Fruit fly (Drosophila melanogaster) whole organism, embryonic: ENCODE results near the gene CG11843.

Experiments used
- ATbp ChIP-seq: fragments of 200-800 bp; sonication (Bioruptor generic); optimal IDR thresholded peaks from 2 replicates; lab custom pipeline; 2017; ENCODE audit warnings: missing biosample characterization, mild to moderate bottlenecking, missing genetic modification characterization, missing genetic modification reagents
- CG11093 ChIP-seq: fragments of 200-800 bp; sonication (Bioruptor generic); IDR thresholded peaks from 3 replicates; pipeline ENCODE4 v1.3.6; 2022; ENCODE audit warnings: missing biosample characterization, missing genetic modification characterization
- CG13296 ChIP-seq: fragments of 200-800 bp; sonication (Bioruptor generic); optimal IDR thresholded peaks from 3 replicates; lab custom pipeline; 2018; ENCODE audit warnings: missing biosample characterization, mild to moderate bottlenecking, missing genetic modification characterization
- CG15601 ChIP-seq: fragments of 200-800 bp; sonication (Bioruptor generic); optimal IDR thresholded peaks from 3 replicates; lab custom pipeline; 2019; ENCODE audit warnings: missing biosample characterization, mild to moderate bottlenecking, missing genetic modification characterization, moderate library complexity
- CG17361 ChIP-seq: fragments of 200-800 bp; sonication (Bioruptor generic); IDR thresholded peaks from 3 replicates; pipeline ENCODE4 v1.3.6; 2022; ENCODE audit warnings: missing biosample characterization, missing genetic modification characterization
- CG2202 ChIP-seq: fragments of 200-800 bp; sonication (Bioruptor generic); optimal IDR thresholded peaks from 2 replicates; lab custom pipeline; 2018; ENCODE audit warnings: missing biosample characterization, mild to moderate bottlenecking, missing genetic modification characterization
- CG2678 ChIP-seq: fragments of 200-800 bp; sonication (Bioruptor generic); optimal IDR thresholded peaks from 3 replicates; lab custom pipeline; 2019; ENCODE audit warnings: missing biosample characterization, mild to moderate bottlenecking, missing genetic modification characterization, moderate library complexity
- CG3163 ChIP-seq: fragments of 200-800 bp; sonication (Bioruptor generic); optimal IDR thresholded peaks from 3 replicates; lab custom pipeline; 2016; ENCODE audit warnings: missing biosample characterization, missing genetic modification characterization
- CG32767 ChIP-seq: fragments of 200-800 bp; sonication (Bioruptor generic); IDR thresholded peaks from 2 replicates; pipeline ENCODE4 v1.3.6; 2022; ENCODE audit warnings: missing biosample characterization, missing genetic modification characterization
- CG4360 ChIP-seq: fragments of 200-800 bp; sonication (Bioruptor generic); IDR thresholded peaks from 2 replicates; pipeline ENCODE4 v1.3.6; 2022; ENCODE audit warnings: missing biosample characterization, missing genetic modification characterization
- CG43689 ChIP-seq: fragments of 200-800 bp; sonication (Bioruptor generic); IDR thresholded peaks from 2 replicates; pipeline ENCODE4 v1.3.6; 2022; ENCODE audit warnings: missing biosample characterization, missing genetic modification characterization
- CG5953 ChIP-seq: fragments of 200-800 bp; sonication (Bioruptor generic); IDR thresholded peaks from 2 replicates; pipeline ENCODE4 v1.3.6; 2022; ENCODE audit warnings: missing biosample characterization, missing genetic modification characterization
- CG6175 ChIP-seq: fragments of 200-800 bp; sonication (Bioruptor generic); IDR thresholded peaks from 3 replicates; pipeline ENCODE4 v1.3.6; 2022; ENCODE audit warnings: missing biosample characterization, missing genetic modification characterization
- CG6689 ChIP-seq: fragments of 200-800 bp; sonication (Bioruptor generic); IDR thresholded peaks from 2 replicates; pipeline ENCODE4 v1.3.6; 2022; ENCODE audit warnings: missing biosample characterization, missing genetic modification characterization
- CG6765 ChIP-seq: fragments of 200-800 bp; sonication (Bioruptor generic); optimal IDR thresholded peaks from 3 replicates; lab custom pipeline; 2017; ENCODE audit warnings: missing biosample characterization, mild to moderate bottlenecking, missing genetic modification characterization
- CG7839 ChIP-seq: fragments of 200-800 bp; sonication (Bioruptor generic); optimal IDR thresholded peaks from 3 replicates; lab custom pipeline; 2018; ENCODE audit warnings: missing biosample characterization, mild to moderate bottlenecking, missing genetic modification characterization, moderate library complexity
- CG9817 ChIP-seq: fragments of 200-800 bp; sonication (Bioruptor generic); optimal IDR thresholded peaks from 2 replicates; lab custom pipeline; 2018; ENCODE audit warnings: missing biosample characterization, mild to moderate bottlenecking, missing genetic modification characterization, moderate library complexity
- CTCF ChIP-seq: fragments of 200-800 bp; sonication (Bioruptor generic); optimal IDR thresholded peaks from 2 replicates; lab custom pipeline; 2017; ENCODE audit warnings: missing biosample characterization, mild to moderate bottlenecking, missing genetic modification characterization, moderate library complexity
- Doc3 ChIP-seq: fragments of 200-800 bp; sonication (Bioruptor generic); IDR thresholded peaks from 3 replicates; pipeline ENCODE4 v1.3.6; 2022; ENCODE audit warnings: missing biosample characterization, missing genetic modification characterization; ENCODE audit not compliant: partially characterized antibody
- E2f1 ChIP-seq: fragments of 200-800 bp; sonication (Bioruptor generic); IDR thresholded peaks from 2 replicates; pipeline ENCODE4 v1.3.6; 2022; ENCODE audit warnings: missing biosample characterization, missing genetic modification characterization
- HmgZ ChIP-seq: fragments of 200-800 bp; sonication (Bioruptor generic); optimal IDR thresholded peaks from 2 replicates; lab custom pipeline; 2018; ENCODE audit warnings: missing biosample characterization, mild to moderate bottlenecking, missing genetic modification characterization
- Med ChIP-seq: fragments of 200-800 bp; sonication (Bioruptor generic); peaks from one replicate; lab custom pipeline; 2016; ENCODE audit warnings: missing biosample characterization, missing genetic modification characterization, mild to moderate bottlenecking, inconsistent platforms, moderate library complexity
- Nf-YC ChIP-seq: fragments of 200-800 bp; optimal IDR thresholded peaks from 3 replicates; lab custom pipeline; 2019; ENCODE audit warnings: missing biosample characterization, mild to moderate bottlenecking, missing genetic modification characterization, moderate library complexity
- Opbp ChIP-seq: fragments of 200-800 bp; sonication (Bioruptor generic); IDR thresholded peaks from 3 replicates; pipeline ENCODE4 v1.3.6; 2022; ENCODE audit warnings: missing biosample characterization, missing genetic modification characterization; ENCODE audit not compliant: partially characterized antibody
- Ptx1 ChIP-seq: fragments of 200-800 bp; sonication (Bioruptor generic); IDR thresholded peaks from 2 replicates; pipeline ENCODE4 v1.3.6; 2022; ENCODE audit warnings: missing biosample characterization, missing genetic modification characterization
- Rfx ChIP-seq: fragments of 200-800 bp; sonication (Bioruptor generic); IDR thresholded peaks from 2 replicates; pipeline ENCODE4 v1.3.6; 2022; ENCODE audit warnings: missing biosample characterization, missing genetic modification characterization
- Sry-β ChIP-seq: fragments of 200-800 bp; sonication (Bioruptor generic); optimal IDR thresholded peaks from 2 replicates; lab custom pipeline; 2018; ENCODE audit warnings: missing biosample characterization, mild to moderate bottlenecking, missing genetic modification characterization, moderate library complexity
- abd-A ChIP-seq: fragments of 200-800 bp; sonication (Bioruptor generic); optimal IDR thresholded peaks from 3 replicates; lab custom pipeline; 2019; ENCODE audit warnings: missing biosample characterization, mild to moderate bottlenecking, missing genetic modification characterization, moderate library complexity
- ato ChIP-seq: fragments of 200-800 bp; sonication (Bioruptor generic); IDR thresholded peaks from 2 replicates; pipeline ENCODE4 v1.3.6; 2022; ENCODE audit warnings: missing biosample characterization, missing genetic modification characterization; ENCODE audit not compliant: partially characterized antibody
- chinmo ChIP-seq: fragments of 200-800 bp; sonication (Bioruptor generic); IDR thresholded peaks from 4 replicates; pipeline ENCODE4 v1.3.6; 2022; ENCODE audit warnings: missing biosample characterization, missing genetic modification characterization; ENCODE audit not compliant: partially characterized antibody
- crol ChIP-seq: fragments of 200-800 bp; sonication (Bioruptor generic); IDR thresholded peaks from 2 replicates; pipeline ENCODE4 v1.3.6; 2022; ENCODE audit warnings: missing biosample characterization, missing genetic modification characterization
- cwo ChIP-seq: fragments of 200-800 bp; sonication (Bioruptor generic); optimal IDR thresholded peaks from 3 replicates; lab custom pipeline; 2017; ENCODE audit warnings: missing biosample characterization, missing genetic modification characterization, mild to moderate bottlenecking, moderate library complexity, missing genetic modification reagents
- dati ChIP-seq: fragments of 200-800 bp; sonication (Bioruptor generic); IDR thresholded peaks from 2 replicates; pipeline ENCODE4 v1.3.6; 2022; ENCODE audit warnings: missing biosample characterization, missing genetic modification characterization
- disco-r ChIP-seq: fragments of 200-800 bp; sonication (Bioruptor generic); optimal IDR thresholded peaks from 2 replicates; lab custom pipeline; 2016; ENCODE audit warnings: missing biosample characterization, missing genetic modification characterization
- fd64A ChIP-seq: fragments of 200-800 bp; sonication (Bioruptor generic); optimal IDR thresholded peaks from 3 replicates; lab custom pipeline; 2018; ENCODE audit warnings: missing biosample characterization, mild to moderate bottlenecking, missing genetic modification characterization
- gem ChIP-seq: fragments of 200-800 bp; sonication (Bioruptor generic); optimal IDR thresholded peaks from 2 replicates; lab custom pipeline; 2019; ENCODE audit warnings: missing biosample characterization, mild to moderate bottlenecking, missing genetic modification characterization, moderate library complexity
- grau ChIP-seq: fragments of 200-800 bp; optimal IDR thresholded peaks from 3 replicates; lab custom pipeline; 2019; ENCODE audit warnings: missing biosample characterization, mild to moderate bottlenecking, missing genetic modification characterization, moderate library complexity
- inv ChIP-seq: fragments of 200-800 bp; sonication (Bioruptor generic); IDR thresholded peaks from 2 replicates; pipeline ENCODE4 v1.3.6; 2022; ENCODE audit warnings: missing biosample characterization, missing genetic modification characterization; ENCODE audit not compliant: partially characterized antibody
- pros ChIP-seq: fragments of 200-800 bp; sonication (Bioruptor generic); optimal IDR thresholded peaks from 3 replicates; lab custom pipeline; 2019; ENCODE audit warnings: missing biosample characterization, mild to moderate bottlenecking, missing genetic modification characterization, moderate library complexity
- row ChIP-seq: fragments of 200-800 bp; sonication (Bioruptor generic); IDR thresholded peaks from 3 replicates; pipeline ENCODE4 v1.3.6; 2022; ENCODE audit warnings: missing biosample characterization, missing genetic modification characterization
- scrt ChIP-seq: fragments of 200-800 bp; sonication (Bioruptor generic); optimal IDR thresholded peaks from 2 replicates; lab custom pipeline; 2018; ENCODE audit warnings: missing biosample characterization, mild to moderate bottlenecking, missing genetic modification characterization, moderate library complexity
- sens ChIP-seq: fragments of 200-800 bp; sonication (Bioruptor generic); peaks from one replicate; lab custom pipeline; 2016; ENCODE audit warnings: missing biosample characterization, missing genetic modification characterization
- sob ChIP-seq: fragments of 200-800 bp; sonication (Bioruptor generic); IDR thresholded peaks from 2 replicates; pipeline ENCODE4 v1.3.6; 2022; ENCODE audit warnings: missing biosample characterization, missing genetic modification characterization
- sqz ChIP-seq: fragments of 200-800 bp; sonication (Bioruptor generic); optimal IDR thresholded peaks from 3 replicates; lab custom pipeline; 2018; ENCODE audit warnings: missing biosample characterization, mild to moderate bottlenecking, missing genetic modification characterization
- zf30C ChIP-seq: fragments of 200-800 bp; sonication (Bioruptor generic); optimal IDR thresholded peaks from 3 replicates; lab custom pipeline; 2018; ENCODE audit warnings: missing biosample characterization, mild to moderate bottlenecking, missing genetic modification characterization
- zfh1 ChIP-seq: fragments of 200-800 bp; sonication (Bioruptor generic); IDR thresholded peaks from 3 replicates; pipeline ENCODE4 v1.3.6; 2022; ENCODE audit warnings: missing biosample characterization, missing genetic modification characterization

The CG11843 gene

DNA sequence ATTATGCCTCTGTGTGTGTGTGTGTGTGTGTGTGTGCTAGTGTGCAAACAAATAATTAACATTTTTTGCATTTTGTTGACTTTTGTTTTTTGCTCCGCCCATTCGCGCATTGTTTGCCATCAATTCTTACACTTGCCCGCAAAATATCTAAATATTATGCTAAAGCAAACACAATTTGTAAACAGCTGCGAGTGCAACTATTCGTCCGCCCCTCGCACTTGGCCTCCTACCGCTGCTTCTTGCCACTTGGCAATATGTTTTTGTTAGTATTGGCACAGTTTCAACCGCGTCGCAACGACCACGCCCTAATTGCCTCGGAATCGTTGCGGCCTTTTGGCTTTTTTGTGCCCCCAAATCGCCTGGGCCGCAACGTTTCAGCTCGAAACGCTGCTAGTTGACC is 23.4 kb downstream of the CG11843 start (continued):
- TF ChIP-seq CG6765 (peak; percentile 7), CG7839 (tag; lab: Kevin White, UChicago) (no peak), ATbp (GFP tag; lab: Kevin White, UChicago) (peak; percentile 36), fd64A (no peak), sob (GFP tag; lab: Robert Waterston, UW) (0 out of 2 replicates have a peak, but pooled peaks have one; percentile 27), CG5953 (GFP tag; lab: Robert Waterston, UW) (0 out of 2 replicates have a peak, but pooled peaks have one; percentile 30), CG6689 (GFP tag; lab: Robert Waterston, UW) (no peak), CG11093 (no peak), dati (GFP tag; lab: Robert Waterston, UW) (no peak), CG13296 (GFP tag; lab: Kevin White, UChicago) (peak; percentile 14), Rfx (GFP tag; lab: Robert Waterston, UW) (0 out of 2 replicates have a peak, but pooled peaks have one; percentile 28)
- TF ChIP-seq, all 482 proteins: peak for 37

DNA sequence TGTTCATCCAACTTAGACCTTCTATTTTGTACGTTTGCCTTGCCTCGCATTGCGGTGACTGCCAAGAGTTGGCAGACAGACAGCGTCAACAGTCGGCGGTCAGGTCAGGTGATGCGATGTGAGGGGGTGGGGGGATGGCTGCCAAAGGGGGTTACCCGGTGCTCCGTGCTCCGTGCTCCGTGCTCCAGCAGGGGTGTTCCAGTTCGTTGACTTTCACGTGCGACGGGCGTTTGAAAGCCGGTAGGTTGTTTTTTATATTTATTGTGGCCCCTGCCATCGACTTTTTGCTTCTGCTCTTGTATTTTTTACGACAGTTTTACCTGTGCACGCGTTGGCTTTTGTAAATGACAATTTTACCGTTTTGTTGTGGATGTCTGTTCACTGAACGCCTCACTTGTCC is 27.9 kb downstream of the CG11843 start:
- no peak for TF ChIP-seq E2f1 (GFP tag; lab: Robert Waterston, UW)
- TF ChIP-seq abd-A (tag; lab: Kevin White, UChicago): peak; percentile 27
- no peak for TF ChIP-seq CTCF (GFP tag; lab: Kevin White, UChicago)
- peak; percentile 72 for TF ChIP-seq cwo
- peak; percentile 1 for TF ChIP-seq sqz (GFP tag; lab: Kevin White, UChicago)
- TF ChIP-seq zfh1 (GFP tag; lab: Robert Waterston, UW): 0 out of 3 replicates have a peak, but pooled peaks have one; percentile 9
- peak; percentile 44 for TF ChIP-seq Med (GFP tag; lab: Kevin White, UChicago)
- 0 out of 4 replicates have a peak, but pooled peaks have one; percentile 28 for TF ChIP-seq chinmo (GFP tag; lab: Robert Waterston, UW)
- TF ChIP-seq crol (GFP tag; lab: Robert Waterston, UW): peak; percentile 44; the same call in 1 of the 2 replicates
- TF ChIP-seq inv (GFP tag; lab: Robert Waterston, UW): no peak
- TF ChIP-seq pros (GFP tag; lab: Kevin White, UChicago): peak; percentile 12
- TF ChIP-seq CG32767 (GFP tag; lab: Robert Waterston, UW): no peak

DNA sequence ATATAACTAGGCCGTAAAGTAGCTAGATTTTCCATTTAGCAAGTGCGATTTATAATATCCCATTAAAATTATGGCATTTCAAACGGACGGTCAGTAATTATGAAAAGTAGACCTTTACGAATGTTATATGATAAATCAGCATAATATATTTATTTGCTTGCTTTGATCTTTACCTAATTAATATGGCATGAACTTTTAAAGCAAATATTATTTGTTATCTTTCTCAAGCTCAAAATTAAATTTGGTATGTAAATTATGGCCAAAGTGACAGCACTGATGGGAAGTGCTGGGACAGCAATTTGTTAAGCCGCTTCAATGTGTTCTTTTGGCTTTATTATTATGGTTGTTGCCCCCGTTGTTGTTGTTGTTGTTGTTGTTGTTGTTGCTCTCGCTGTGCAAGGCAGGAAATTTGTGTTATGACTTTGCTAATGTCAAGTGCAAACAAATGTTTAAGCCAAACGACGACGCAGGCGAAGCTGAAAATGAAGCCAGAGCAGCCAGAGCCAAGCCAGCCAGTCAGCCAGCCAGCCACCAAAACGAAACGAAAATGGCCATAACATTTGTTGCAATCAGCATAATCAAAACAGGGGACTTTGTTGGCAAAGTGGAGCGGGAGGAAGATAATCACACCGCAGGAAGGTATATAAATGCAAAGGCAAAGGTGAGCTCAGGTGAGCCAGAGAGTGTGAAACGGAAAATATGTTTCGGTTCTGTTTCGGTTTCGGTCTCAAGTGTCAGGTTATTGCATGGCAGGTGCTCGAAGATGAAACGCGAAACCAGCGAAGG is 28.6 kb downstream of the CG11843 start:
- TF ChIP-seq HmgZ (tag; lab: Kevin White, UChicago): no peak
- TF ChIP-seq ato: no peak
- no peak for TF ChIP-seq Opbp (GFP tag; lab: Robert Waterston, UW)
- no peak for TF ChIP-seq scrt (GFP tag; lab: Kevin White, UChicago)
- TF ChIP-seq CG3163: no peak
- no peak for TF ChIP-seq disco-r
- no peak for TF ChIP-seq CG6175 (GFP tag; lab: Robert Waterston, UW)
- TF ChIP-seq sens (GFP tag; lab: Kevin White, UChicago): peak; percentile 44
- TF ChIP-seq Sry-β (GFP tag; lab: Kevin White, UChicago): peak; percentile 79
- no peak for TF ChIP-seq CG17361
- no peak for TF ChIP-seq CTCF (GFP tag; lab: Kevin White, UChicago)
- TF ChIP-seq Ptx1 (GFP tag; lab: Robert Waterston, UW): no peak
- TF ChIP-seq CG43689 (GFP tag; lab: Robert Waterston, UW): no peak
- no peak for TF ChIP-seq CG32767 (GFP tag; lab: Robert Waterston, UW)
- TF ChIP-seq grau (tag; lab: Kevin White, UChicago): peak; percentile 5
- TF ChIP-seq CG2202 (tag; lab: Kevin White, UChicago): no peak
- no peak for TF ChIP-seq CG9817
- TF ChIP-seq CG15601 (tag; lab: Kevin White, UChicago): peak; percentile 3
- peak; percentile 9 for TF ChIP-seq gem (tag; lab: Kevin White, UChicago)
- peak; percentile 83 for TF ChIP-seq CG4360 (GFP tag; lab: Robert Waterston, UW)
- TF ChIP-seq zf30C (GFP tag; lab: Kevin White, UChicago): no peak
- no peak for TF ChIP-seq CG2678
- TF ChIP-seq Doc3 (GFP tag; lab: Robert Waterston, UW): no peak
- TF ChIP-seq Nf-YC (tag; lab: Kevin White, UChicago): no peak
- peak; percentile 35; the same call in 1 of the 3 replicates for TF ChIP-seq row (GFP tag; lab: Robert Waterston, UW)
